Worm (Caenorhabditis elegans) whole organism, L3 larva: Measurements from ENCODE around the gene K08F4.12.

Experiments used
- ceh-82 ChIP-seq: fragments of 150-350 bp; optimal IDR thresholded peaks from 2 replicates; lab custom pipeline; 2014; ENCODE audit warnings: missing biosample characterization, missing genetic modification characterization
- fkh-10 ChIP-seq: sonication (generic microtip); optimal IDR thresholded peaks from 2 replicates; lab custom pipeline; 2017; ENCODE audit warnings: missing biosample characterization, missing genetic modification reagents, missing genetic modification characterization
- ztf-11 ChIP-seq: fragments of 150-350 bp; optimal IDR thresholded peaks from 2 replicates; lab custom pipeline; 2014; ENCODE audit warnings: missing biosample characterization, missing genetic modification characterization

- TF ChIP-seq ztf-11 (no peak), ceh-82 (no peak), fkh-10 (no peak)
Observed at ce11 chrIV:10157034-10157433, 19.1 kb downstream of the K08F4.12 start.
